Worm (Caenorhabditis elegans): ENCODE measurements around the gene F55H2.7.

F55H2.7 gene

ce11 chrIII:9482423-9482993, 33.5 kb downstream of the F55H2.7 start:
- TF ChIP-seq ceh-36 (tag; optimal IDR thresholded peaks at IDR 0.05) (no peak), F13C5.2 (tag; optimal IDR thresholded peaks at IDR 0.05) (no peak), ets-7 (tag; optimal IDR thresholded peaks at IDR 0.05) (no peak), aly-1 (tag; optimal IDR thresholded peaks at IDR 0.05) (no peak), sea-1 (GFP tag; conservative IDR thresholded peaks at IDR 0.05) (no peak), tra-4 (tag; optimal IDR thresholded peaks at IDR 0.05) (no peak), hmg-4 (GFP tag; optimal IDR thresholded peaks at IDR 0.05) (no peak), tbx-37 (GFP tag; conservative IDR thresholded peaks at IDR 0.05) (no peak), pes-1 (GFP tag; IDR thresholded peaks at IDR 0.05) (no peak), ama-1 (optimal IDR thresholded peaks at IDR 0.05) (no peak)

- no peak for TF ChIP-seq hmg-4 (GFP tag; optimal IDR thresholded peaks at IDR 0.05)
- TF ChIP-seq flt-1 (GFP tag; IDR thresholded peaks at IDR 0.05): no peak
- TF ChIP-seq ama-1 (optimal IDR thresholded peaks at IDR 0.05): no peak
- no peak for TF ChIP-seq sea-1 (GFP tag; conservative IDR thresholded peaks at IDR 0.05)
- no peak for TF ChIP-seq tbx-11 (GFP tag; IDR thresholded peaks at IDR 0.05)
- TF ChIP-seq F13C5.2 (tag; optimal IDR thresholded peaks at IDR 0.05): no peak
- TF ChIP-seq ceh-36 (tag; optimal IDR thresholded peaks at IDR 0.05): no peak
- TF ChIP-seq scrt-1 (GFP tag; IDR thresholded peaks at IDR 0.05): no peak
- no peak for TF ChIP-seq ceh-13 (GFP tag; optimal IDR thresholded peaks at IDR 0.05)
- no peak for TF ChIP-seq tbx-37 (GFP tag; conservative IDR thresholded peaks at IDR 0.05)
- no peak for TF ChIP-seq hmbx-1 (tag; optimal IDR thresholded peaks at IDR 0.05)
- TF ChIP-seq hnd-1 (tag; optimal IDR thresholded peaks at IDR 0.05): no peak
- TF ChIP-seq aly-1 (tag; optimal IDR thresholded peaks at IDR 0.05): no peak
- no peak for TF ChIP-seq pes-1 (GFP tag; IDR thresholded peaks at IDR 0.05)
- no peak for TF ChIP-seq ets-7 (tag; optimal IDR thresholded peaks at IDR 0.05)
- TF ChIP-seq tra-4 (tag; optimal IDR thresholded peaks at IDR 0.05): no peak
- no peak for TF ChIP-seq B0310.2 (tag; optimal IDR thresholded peaks at IDR 0.05)
These were observed 39.5 kb downstream of the F55H2.7 start for ce11 chrIII:9476564-9476963.

- TF ChIP-seq flt-1 (GFP tag; IDR thresholded peaks at IDR 0.05) (no peak), hnd-1 (tag; optimal IDR thresholded peaks at IDR 0.05) (no peak), sea-1 (GFP tag; conservative IDR thresholded peaks at IDR 0.05) (no peak), aly-1 (tag; optimal IDR thresholded peaks at IDR 0.05) (no peak), tbx-37 (GFP tag; conservative IDR thresholded peaks at IDR 0.05) (no peak), B0310.2 (tag; optimal IDR thresholded peaks at IDR 0.05) (no peak), hmbx-1 (tag; optimal IDR thresholded peaks at IDR 0.05) (no peak), pes-1 (GFP tag; IDR thresholded peaks at IDR 0.05) (no peak), ceh-13 (GFP tag; optimal IDR thresholded peaks at IDR 0.05) (no peak), scrt-1 (GFP tag; IDR thresholded peaks at IDR 0.05) (no peak), tra-4 (tag; optimal IDR thresholded peaks at IDR 0.05) (no peak), hmg-4 (GFP tag; optimal IDR thresholded peaks at IDR 0.05) (no peak), ceh-36 (tag; optimal IDR thresholded peaks at IDR 0.05) (no peak), ama-1 (optimal IDR thresholded peaks at IDR 0.05) (no peak), tbx-11 (GFP tag; IDR thresholded peaks at IDR 0.05) (no peak), ets-7 (tag; optimal IDR thresholded peaks at IDR 0.05) (no peak), F13C5.2 (tag; optimal IDR thresholded peaks at IDR 0.05) (no peak)
These were observed 41.5 kb downstream of the F55H2.7 start for ce11 chrIII:9474501-9474900.

- TF ChIP-seq aly-1 (tag; optimal IDR thresholded peaks at IDR 0.05): no peak
- TF ChIP-seq ceh-36 (tag; optimal IDR thresholded peaks at IDR 0.05): no peak
- no peak for TF ChIP-seq hmbx-1 (tag; optimal IDR thresholded peaks at IDR 0.05)
- no peak for TF ChIP-seq sea-1 (GFP tag; conservative IDR thresholded peaks at IDR 0.05)
- no peak for TF ChIP-seq hmg-4 (GFP tag; optimal IDR thresholded peaks at IDR 0.05)
- no peak for TF ChIP-seq ets-7 (tag; optimal IDR thresholded peaks at IDR 0.05)
- no peak for TF ChIP-seq ama-1 (optimal IDR thresholded peaks at IDR 0.05)
- no peak for TF ChIP-seq tbx-37 (GFP tag; conservative IDR thresholded peaks at IDR 0.05)
- no peak for TF ChIP-seq flt-1 (GFP tag; IDR thresholded peaks at IDR 0.05)
- no peak for TF ChIP-seq pes-1 (GFP tag; IDR thresholded peaks at IDR 0.05)
- TF ChIP-seq tra-4 (tag; optimal IDR thresholded peaks at IDR 0.05): no peak
- no peak for TF ChIP-seq B0310.2 (tag; optimal IDR thresholded peaks at IDR 0.05)
- no peak for TF ChIP-seq hnd-1 (tag; optimal IDR thresholded peaks at IDR 0.05)
- TF ChIP-seq tbx-11 (GFP tag; IDR thresholded peaks at IDR 0.05): no peak
- no peak for TF ChIP-seq F13C5.2 (tag; optimal IDR thresholded peaks at IDR 0.05)
- TF ChIP-seq scrt-1 (GFP tag; IDR thresholded peaks at IDR 0.05): no peak
- no peak for TF ChIP-seq ceh-13 (GFP tag; optimal IDR thresholded peaks at IDR 0.05)
These were observed 43.6 kb downstream of the F55H2.7 start for ce11 chrIII:9472464-9472863.

ce11 chrIII:9471996-9472395, 44.1 kb downstream of the F55H2.7 start:
- no peak for TF ChIP-seq sea-1 (GFP tag; conservative IDR thresholded peaks at IDR 0.05)
- no peak for TF ChIP-seq flt-1 (GFP tag; IDR thresholded peaks at IDR 0.05)
- TF ChIP-seq hmbx-1 (tag; optimal IDR thresholded peaks at IDR 0.05): no peak
- TF ChIP-seq hnd-1 (tag; optimal IDR thresholded peaks at IDR 0.05): no peak
- no peak for TF ChIP-seq F13C5.2 (tag; optimal IDR thresholded peaks at IDR 0.05)
- TF ChIP-seq pes-1 (GFP tag; IDR thresholded peaks at IDR 0.05): no peak
- no peak for TF ChIP-seq scrt-1 (GFP tag; IDR thresholded peaks at IDR 0.05)
- no peak for TF ChIP-seq ets-7 (tag; optimal IDR thresholded peaks at IDR 0.05)
- no peak for TF ChIP-seq tbx-37 (GFP tag; conservative IDR thresholded peaks at IDR 0.05)
- TF ChIP-seq ceh-36 (tag; optimal IDR thresholded peaks at IDR 0.05): no peak
- TF ChIP-seq aly-1 (tag; optimal IDR thresholded peaks at IDR 0.05): no peak
- TF ChIP-seq ama-1 (optimal IDR thresholded peaks at IDR 0.05): no peak
- no peak for TF ChIP-seq tbx-11 (GFP tag; IDR thresholded peaks at IDR 0.05)
- TF ChIP-seq tra-4 (tag; optimal IDR thresholded peaks at IDR 0.05): no peak

- TF ChIP-seq scrt-1 (GFP tag; IDR thresholded peaks at IDR 0.05) (no peak), pes-1 (GFP tag; IDR thresholded peaks at IDR 0.05) (no peak), hnd-1 (tag; optimal IDR thresholded peaks at IDR 0.05) (no peak)
These were observed 48.2 kb downstream of the F55H2.7 start, which contains the start of gene tag-342 for ce11 chrIII:9467857-9468256. TSS of gene tag-342 (plus strand) at chrIII:9468157.

- TF ChIP-seq tbx-11 (GFP tag; IDR thresholded peaks at IDR 0.05) (no peak), hmg-4 (GFP tag; optimal IDR thresholded peaks at IDR 0.05) (peak; percentile 18)
These were observed 49.0 kb downstream of the F55H2.7 start, which contains the start of gene baf-1 for ce11 chrIII:9467095-9467494. TSS of gene baf-1 (plus strand) at chrIII:9467464.
